Fruit fly (Drosophila melanogaster) whole organism, embryonic: ENCODE results near the gene CG14427.

Source experiments
- Adf1 ChIP-seq: fragments of 200-800 bp; sonication (Bioruptor generic); IDR thresholded peaks from 2 replicates; pipeline ENCODE4 v1.3.6; 2022; ENCODE audit warnings: missing biosample characterization, missing genetic modification characterization
- B-H2 ChIP-seq: fragments of 200-800 bp; sonication (Bioruptor generic); optimal IDR thresholded peaks from 2 replicates; lab custom pipeline; 2018; ENCODE audit warnings: missing biosample characterization, mild to moderate bottlenecking, missing genetic modification characterization
- CG10462 ChIP-seq: fragments of 200-800 bp; sonication (Bioruptor generic); optimal IDR thresholded peaks from 2 replicates; lab custom pipeline; 2016; ENCODE audit warnings: missing biosample characterization, missing genetic modification characterization
- CG10959 ChIP-seq: fragments of 200-800 bp; sonication (Bioruptor generic); IDR thresholded peaks from 2 replicates; pipeline ENCODE4 v1.3.6; 2022; ENCODE audit warnings: missing biosample characterization, missing genetic modification characterization
- CG10979 ChIP-seq: fragments of 200-800 bp; sonication (Bioruptor generic); optimal IDR thresholded peaks from 2 replicates; lab custom pipeline; 2018; ENCODE audit warnings: missing biosample characterization, mild to moderate bottlenecking, missing genetic modification characterization, moderate library complexity
- CG11696 ChIP-seq: fragments of 200-800 bp; sonication (Bioruptor generic); IDR thresholded peaks from 2 replicates; pipeline ENCODE4 v1.3.6; 2022; ENCODE audit warnings: missing biosample characterization, missing genetic modification characterization
- CG12659 ChIP-seq: fragments of 200-800 bp; sonication (Bioruptor generic); optimal IDR thresholded peaks from 3 replicates; lab custom pipeline; 2017; ENCODE audit warnings: mild to moderate bottlenecking, missing biosample characterization, missing genetic modification reagents, missing genetic modification characterization
- CG13287 ChIP-seq: fragments of 200-800 bp; sonication (Bioruptor generic); IDR thresholded peaks from 2 replicates; pipeline ENCODE4 v1.3.6; 2022; ENCODE audit warnings: missing biosample characterization, missing genetic modification characterization; ENCODE audit not compliant: partially characterized antibody
- CG13424 ChIP-seq: fragments of 200-800 bp; sonication (Bioruptor generic); optimal IDR thresholded peaks from 2 replicates; lab custom pipeline; 2019; ENCODE audit warnings: missing biosample characterization, mild to moderate bottlenecking, missing genetic modification characterization, moderate library complexity
- CG14965 ChIP-seq: fragments of 200-800 bp; sonication (Bioruptor generic); optimal IDR thresholded peaks from 2 replicates; lab custom pipeline; 2016; ENCODE audit warnings: missing biosample characterization, missing genetic modification characterization, borderline replicate concordance
- CG16779 ChIP-seq: fragments of 200-800 bp; sonication (Bioruptor generic); IDR thresholded peaks from 2 replicates; pipeline ENCODE4 v1.3.6; 2022; ENCODE audit warnings: missing biosample characterization, missing genetic modification characterization
- CG17361 ChIP-seq: fragments of 200-800 bp; sonication (Bioruptor generic); IDR thresholded peaks from 3 replicates; pipeline ENCODE4 v1.3.6; 2022; ENCODE audit warnings: missing biosample characterization, missing genetic modification characterization
- CG1792 ChIP-seq: fragments of 200-800 bp; sonication (Bioruptor generic); optimal IDR thresholded peaks from 2 replicates; lab custom pipeline; 2016; ENCODE audit warnings: missing biosample characterization, missing genetic modification characterization
- CG31224 ChIP-seq: fragments of 200-800 bp; sonication (Bioruptor generic); IDR thresholded peaks from 2 replicates; pipeline ENCODE4 v1.3.6; 2022; ENCODE audit warnings: missing biosample characterization, missing genetic modification characterization
- CG3281 ChIP-seq: fragments of 200-800 bp; sonication (Bioruptor generic); optimal IDR thresholded peaks from 3 replicates; lab custom pipeline; 2017; ENCODE audit warnings: missing biosample characterization, mild to moderate bottlenecking, missing genetic modification characterization
- CG3838 ChIP-seq: fragments of 200-800 bp; sonication (Bioruptor generic); optimal IDR thresholded peaks from 3 replicates; lab custom pipeline; 2016; ENCODE audit warnings: missing biosample characterization, missing genetic modification characterization
- CG4707 ChIP-seq: fragments of 200-800 bp; sonication (Bioruptor generic); optimal IDR thresholded peaks from 2 replicates; lab custom pipeline; 2018; ENCODE audit warnings: missing biosample characterization, mild to moderate bottlenecking, missing genetic modification characterization, moderate library complexity
- CG6175 ChIP-seq: fragments of 200-800 bp; sonication (Bioruptor generic); IDR thresholded peaks from 3 replicates; pipeline ENCODE4 v1.3.6; 2022; ENCODE audit warnings: missing biosample characterization, missing genetic modification characterization
- CG6254 ChIP-seq: fragments of 200-800 bp; sonication (Bioruptor generic); optimal IDR thresholded peaks from 3 replicates; lab custom pipeline; 2017; ENCODE audit warnings: mild to moderate bottlenecking, missing biosample characterization, missing genetic modification reagents, missing genetic modification characterization
- CG7839 ChIP-seq: fragments of 200-800 bp; sonication (Bioruptor generic); optimal IDR thresholded peaks from 3 replicates; lab custom pipeline; 2018; ENCODE audit warnings: missing biosample characterization, mild to moderate bottlenecking, missing genetic modification characterization, moderate library complexity
- CG8944 ChIP-seq: fragments of 200-800 bp; sonication (Bioruptor generic); optimal IDR thresholded peaks from 3 replicates; lab custom pipeline; 2016; ENCODE audit warnings: missing biosample characterization, missing genetic modification characterization
- CG9437 ChIP-seq: fragments of 200-800 bp; sonication (Bioruptor generic); optimal IDR thresholded peaks from 2 replicates; lab custom pipeline; 2018; ENCODE audit warnings: missing biosample characterization, mild to moderate bottlenecking, missing genetic modification characterization
- Chrac-16 ChIP-seq: fragments of 200-800 bp; sonication (Bioruptor generic); optimal IDR thresholded peaks from 3 replicates; lab custom pipeline; 2016; ENCODE audit warnings: missing biosample characterization, missing genetic modification characterization
- E2f2 ChIP-seq: fragments of 200-800 bp; sonication (Bioruptor generic); IDR thresholded peaks from 2 replicates; pipeline ENCODE4 v1.3.6; 2022; ENCODE audit warnings: missing biosample characterization, missing genetic modification characterization
- Lim3 ChIP-seq: fragments of 200-800 bp; sonication (Bioruptor generic); IDR thresholded peaks from 2 replicates; pipeline ENCODE4 v1.3.6; 2022; ENCODE audit warnings: missing biosample characterization, missing genetic modification characterization
- MBD-R2 ChIP-seq: fragments of 200-800 bp; sonication (Bioruptor generic); IDR thresholded peaks from 2 replicates; pipeline ENCODE4 v1.3.6; 2022; ENCODE audit warnings: missing biosample characterization, missing genetic modification characterization
- NC2α ChIP-seq: fragments of 200-800 bp; sonication (Bioruptor generic); optimal IDR thresholded peaks from 2 replicates; lab custom pipeline; 2016; ENCODE audit warnings: missing biosample characterization, missing genetic modification characterization
- NC2β ChIP-seq: fragments of 200-800 bp; sonication (Bioruptor generic); optimal IDR thresholded peaks from 2 replicates; lab custom pipeline; 2016; ENCODE audit warnings: missing biosample characterization, missing genetic modification characterization
- Oli ChIP-seq: fragments of 200-800 bp; sonication (Bioruptor generic); optimal IDR thresholded peaks from 2 replicates; lab custom pipeline; 2018; ENCODE audit warnings: missing biosample characterization, mild to moderate bottlenecking, missing genetic modification characterization, moderate library complexity
- Sin3A ChIP-seq: fragments of >200 bp; optimal IDR thresholded peaks from 2 replicates; lab custom pipeline; 2018
- Usf ChIP-seq: fragments of 200-800 bp; sonication (Bioruptor generic); optimal IDR thresholded peaks from 2 replicates; lab custom pipeline; 2017; ENCODE audit warnings: missing genotype, missing biosample characterization, missing genetic modification characterization
- YL-1 ChIP-seq: fragments of 200-800 bp; sonication (Bioruptor generic); optimal IDR thresholded peaks from 3 replicates; lab custom pipeline; 2017; ENCODE audit warnings: missing biosample characterization, mild to moderate bottlenecking, missing genetic modification characterization
- ac ChIP-seq: fragments of 200-800 bp; sonication (Bioruptor generic); optimal IDR thresholded peaks from 3 replicates; lab custom pipeline; 2017; ENCODE audit warnings: missing biosample characterization, mild to moderate bottlenecking, missing genetic modification characterization
- cato ChIP-seq: fragments of 200-800 bp; sonication (Bioruptor generic); optimal IDR thresholded peaks from 2 replicates; lab custom pipeline; 2016; ENCODE audit warnings: missing biosample characterization, missing genetic modification characterization, borderline replicate concordance
- chm ChIP-seq: fragments of 200-800 bp; sonication (Bioruptor generic); IDR thresholded peaks from 2 replicates; pipeline ENCODE4 v1.3.6; 2022; ENCODE audit warnings: missing biosample characterization, missing genetic modification characterization
- chn ChIP-seq: fragments of 200-800 bp; sonication (Bioruptor generic); optimal IDR thresholded peaks from 2 replicates; lab custom pipeline; 2016; ENCODE audit warnings: missing biosample characterization, missing genetic modification characterization
- dimm ChIP-seq: fragments of 200-800 bp; sonication (Bioruptor generic); IDR thresholded peaks from 2 replicates; pipeline ENCODE4 v1.3.6; 2022; ENCODE audit warnings: missing biosample characterization, missing genetic modification characterization
- dmrt11E ChIP-seq: fragments of 200-800 bp; sonication (Bioruptor generic); optimal IDR thresholded peaks from 3 replicates; lab custom pipeline; 2018; ENCODE audit warnings: missing biosample characterization, mild to moderate bottlenecking, missing genetic modification characterization, moderate library complexity
- fd96Cb ChIP-seq: fragments of 200-800 bp; sonication (Bioruptor generic); optimal IDR thresholded peaks from 2 replicates; lab custom pipeline; 2018; ENCODE audit warnings: missing biosample characterization, mild to moderate bottlenecking, missing genetic modification characterization, moderate library complexity
- gro ChIP-seq: fragments of 200-800 bp; sonication (Bioruptor generic); optimal IDR thresholded peaks from 2 replicates; lab custom pipeline; 2016; ENCODE audit warnings: missing biosample characterization, missing genetic modification characterization
- kay ChIP-seq: fragments of 200-800 bp; sonication (Bioruptor generic); optimal IDR thresholded peaks from 2 replicates; lab custom pipeline; 2016; ENCODE audit warnings: missing biosample characterization, missing genetic modification characterization
- lola ChIP-seq, 3 experiments: fragments of >200 bp in 2 of 3; fragments of 200-800 bp in 1 of 3; sonication (Bioruptor generic) in 1 of 3; optimal IDR thresholded peaks; 2 replicates each; lab custom pipeline; 2017 to 2019; ENCODE audit warnings: missing biosample characterization in 3 of 3, missing genetic modification characterization in 3 of 3, mild to moderate bottlenecking in 1 of 3, moderate library complexity in 1 of 3
- nmo ChIP-seq: fragments of 200-800 bp; sonication (Bioruptor generic); optimal IDR thresholded peaks from 2 replicates; lab custom pipeline; 2018; ENCODE audit warnings: missing biosample characterization, mild to moderate bottlenecking, missing genetic modification characterization, moderate library complexity
- nom ChIP-seq: fragments of 200-800 bp; sonication (Bioruptor generic); optimal IDR thresholded peaks from 2 replicates; lab custom pipeline; 2017; ENCODE audit warnings: missing biosample characterization, missing genetic modification characterization, mild to moderate bottlenecking, moderate library complexity, missing genetic modification reagents
- repo ChIP-seq: fragments of 200-800 bp; sonication (Bioruptor generic); optimal IDR thresholded peaks from 2 replicates; lab custom pipeline; 2016; ENCODE audit warnings: missing biosample characterization, missing genetic modification characterization
- salm ChIP-seq: fragments of 200-800 bp; sonication (Bioruptor generic); optimal IDR thresholded peaks from 2 replicates; lab custom pipeline; 2018; ENCODE audit warnings: missing biosample characterization, mild to moderate bottlenecking, missing genetic modification characterization
- toy ChIP-seq: fragments of 200-800 bp; sonication (Bioruptor generic); IDR thresholded peaks from 2 replicates; pipeline ENCODE4 v1.3.6; 2022; ENCODE audit warnings: missing biosample characterization, missing genetic modification characterization
- vvl ChIP-seq: fragments of 200-800 bp; sonication (Bioruptor generic); IDR thresholded peaks from 2 replicates; pipeline ENCODE4 v1.3.6; 2022; ENCODE audit warnings: missing biosample characterization, missing genetic modification characterization
- zen ChIP-seq: fragments of 200-800 bp; sonication (Bioruptor generic); optimal IDR thresholded peaks from 3 replicates; lab custom pipeline; 2018; ENCODE audit warnings: missing biosample characterization, mild to moderate bottlenecking, missing genetic modification characterization, moderate library complexity

CG14427 gene

dm6 chrX:7013320-7014214 is 26.8 kb upstream of the CG14427 start, which contains the start of the genes CG3032 and CG4593 (continued):
- peak; percentile 66 for TF ChIP-seq E2f2 (GFP tag; lab: Robert Waterston, UW)
- TF ChIP-seq Lim3 = no peak; the same call in 1 of the 2 replicates
- peak; percentile 68 for TF ChIP-seq dimm (GFP tag; lab: Robert Waterston, UW)
- peak; percentile 37; the same call in 1 of the 2 replicates for TF ChIP-seq CG10959 (GFP tag; lab: Robert Waterston, UW)
- TF ChIP-seq zen (tag; lab: Kevin White, UChicago) = peak; percentile 69
- TF ChIP-seq CG31224 = peak; percentile 82
- TF ChIP-seq Oli (tag; lab: Kevin White, UChicago) = peak; percentile 75
- peak; percentile 55 for TF ChIP-seq cato (GFP tag; lab: Kevin White, UChicago)
- peak; percentile 57 for TF ChIP-seq Adf1
- TF ChIP-seq CG17361 (GFP tag; lab: Robert Waterston, UW) = peak; percentile 81
- peak; percentile 66; the same call in 1 of the 2 replicates for TF ChIP-seq chm (GFP tag; lab: Robert Waterston, UW)
- TF ChIP-seq chn (GFP tag; lab: Kevin White, UChicago) = peak; percentile 72
- no peak for TF ChIP-seq ac (GFP tag; lab: Kevin White, UChicago)
- no peak for TF ChIP-seq toy (GFP tag; lab: Robert Waterston, UW)
- TF ChIP-seq YL-1 (GFP tag; lab: Kevin White, UChicago) = peak; percentile 27
- no peak for TF ChIP-seq NC2α (GFP tag; lab: Kevin White, UChicago)
- TF ChIP-seq CG12659 = peak; percentile 81
- peak; percentile 60 for TF ChIP-seq CG10979 (tag; lab: Kevin White, UChicago)
- TF ChIP-seq nom = peak; percentile 66
- TF ChIP-seq Usf (GFP tag; lab: Kevin White, UChicago) = peak; percentile 25
- peak; percentile 23 for TF ChIP-seq CG1792 (GFP tag; lab: Kevin White, UChicago)
- TF ChIP-seq repo (GFP tag; lab: Kevin White, UChicago) = no peak
- peak; percentile 95 for TF ChIP-seq MBD-R2
- TF ChIP-seq B-H2 (GFP tag; lab: Kevin White, UChicago) = peak; percentile 37
- peak; percentile 34 for TF ChIP-seq CG3838 (GFP tag; lab: Kevin White, UChicago)
- TF ChIP-seq Chrac-16 = peak; percentile 81
- peak; percentile 80 for TF ChIP-seq CG11696
- peak; percentile 67 for TF ChIP-seq CG8944 (GFP tag; lab: Kevin White, UChicago)
- peak; percentile 82 for TF ChIP-seq CG6175 (GFP tag; lab: Robert Waterston, UW)
- peak; percentile 77 for TF ChIP-seq fd96Cb
- TF ChIP-seq nmo (GFP tag; lab: Kevin White, UChicago) = peak; percentile 88
- peak; percentile 72 for TF ChIP-seq gro
- peak; percentile 69 for TF ChIP-seq salm
- TF ChIP-seq NC2β = peak; percentile 67
- TF ChIP-seq CG10462 (GFP tag; lab: Kevin White, UChicago) = peak; percentile 36
- TF ChIP-seq CG3281 (GFP tag; lab: Kevin White, UChicago) = peak; percentile 81
- peak; percentile 23; the same call in 1 of the 2 replicates for TF ChIP-seq CG13287 (GFP tag; lab: Robert Waterston, UW)
- peak; percentile 86 for TF ChIP-seq CG7839
- peak; percentile 60 for TF ChIP-seq dmrt11E (tag; lab: Kevin White, UChicago)
- TF ChIP-seq CG16779 (GFP tag; lab: Robert Waterston, UW) = peak; percentile 77
- TF ChIP-seq CG4707 (GFP tag; lab: Kevin White, UChicago) = no peak
- TF ChIP-seq lola (GFP tag; optimal IDR thresholded peaks at IDR 0.05; lab: Kevin White, UChicago) = peak in 1 of 3 experiments; percentile 42
- TF ChIP-seq CG9437 (GFP tag; lab: Kevin White, UChicago) = peak; percentile 53
- no peak for TF ChIP-seq CG6254
- TF ChIP-seq Sin3A (lab: Kevin White, UChicago) = no peak
- TF ChIP-seq CG13424 (tag; lab: Kevin White, UChicago) = peak; percentile 77
- peak; percentile 53 for TF ChIP-seq kay
- no peak for TF ChIP-seq CG14965 (GFP tag; lab: Kevin White, UChicago)
- TF ChIP-seq vvl (GFP tag; lab: Robert Waterston, UW) = peak; percentile 93
